Worm (Caenorhabditis elegans): ENCODE data around the gene F35F10.5.

ce11 chrV:3284629-3285028, at the start of gene F35F10.5:
- TF ChIP-seq F13C5.2 (tag; optimal IDR thresholded peaks at IDR 0.05) (no peak), B0310.2 (tag; optimal IDR thresholded peaks at IDR 0.05) (no peak), tra-4 (tag; optimal IDR thresholded peaks at IDR 0.05) (no peak), scrt-1 (GFP tag; IDR thresholded peaks at IDR 0.05) (no peak)
